Worm (Caenorhabditis elegans) whole organism, L2 larva: Measurements from ENCODE around the gene gldi-7.

Experiments
- C34F6.9 ChIP-seq: fragments of 150-350 bp; optimal IDR thresholded peaks from 2 replicates; lab custom pipeline; 2014; ENCODE audit warnings: missing biosample characterization, missing genetic modification characterization
- F13H6.1 ChIP-seq: sonication (generic microtip); optimal IDR thresholded peaks from 2 replicates; lab custom pipeline; 2016; ENCODE audit warnings: missing genetic modification characterization, missing compliant biosample characterization
- Y55F3AM.14 ChIP-seq: fragments of 200-800 bp; sonication (Bioruptor generic); optimal IDR thresholded peaks from 2 replicates; lab custom pipeline; 2018; ENCODE audit warnings: mild to moderate bottlenecking, missing genetic modification characterization, missing compliant biosample characterization
- ZK546.5 ChIP-seq: sonication (generic microtip); optimal IDR thresholded peaks from 2 replicates; lab custom pipeline; 2017; ENCODE audit warnings: missing biosample characterization, missing genetic modification characterization
- alr-1 ChIP-seq: fragments of 150-350 bp; optimal IDR thresholded peaks from 2 replicates; lab custom pipeline; 2014; ENCODE audit warnings: missing biosample characterization, missing genetic modification characterization
- aly-2 ChIP-seq: fragments of 150-350 bp; optimal IDR thresholded peaks from 2 replicates; lab custom pipeline; 2014; ENCODE audit warnings: missing biosample characterization, missing genetic modification characterization
- ama-1 ChIP-seq: fragments of 150-350 bp; optimal IDR thresholded peaks from 2 replicates; lab custom pipeline; 2018; ENCODE audit warnings: inconsistent platforms
- blmp-1 ChIP-seq: sonication (generic microtip); optimal IDR thresholded peaks from 2 replicates; lab custom pipeline; 2017; ENCODE audit warnings: missing genetic modification characterization, mild to moderate bottlenecking, missing compliant biosample characterization, antibody characterized with exemption, moderate library complexity; ENCODE audit not compliant: insufficient read depth
- ceh-82 ChIP-seq: fragments of 150-350 bp; optimal IDR thresholded peaks from 2 replicates; lab custom pipeline; 2014; ENCODE audit warnings: missing biosample characterization, missing genetic modification characterization
- crh-2 ChIP-seq: sonication (generic microtip); optimal IDR thresholded peaks from 2 replicates; lab custom pipeline; 2017; ENCODE audit warnings: missing biosample characterization, missing genetic modification characterization
- egl-27 ChIP-seq: sonication (generic microtip); optimal IDR thresholded peaks from 3 replicates; lab custom pipeline; 2017; ENCODE audit warnings: missing biosample characterization, missing genetic modification reagents, missing genetic modification characterization
- fos-1 ChIP-seq: fragments of 150-350 bp; optimal IDR thresholded peaks from 2 replicates; lab custom pipeline; 2014; ENCODE audit warnings: missing biosample characterization, missing genetic modification characterization
- gmeb-1 ChIP-seq: fragments of 150-350 bp; optimal IDR thresholded peaks from 2 replicates; lab custom pipeline; 2014; ENCODE audit warnings: missing biosample characterization, missing genetic modification characterization
- lin-11 ChIP-seq: fragments of 150-350 bp; sonication (generic microtip); optimal IDR thresholded peaks from 2 replicates; lab custom pipeline; 2014; ENCODE audit warnings: missing biosample characterization, missing genetic modification characterization, inconsistent platforms, mixed read lengths
- lin-13 ChIP-seq: fragments of 150-350 bp; optimal IDR thresholded peaks from 2 replicates; lab custom pipeline; 2014; ENCODE audit warnings: missing biosample characterization, missing genetic modification reagents, missing genetic modification characterization
- lsy-2 ChIP-seq, 2 experiments: fragments of 150-350 bp in 1 of 2; sonication (generic microtip) in 1 of 2; optimal IDR thresholded peaks; 2 replicates each; lab custom pipeline; 2014 to 2017; ENCODE audit warnings: missing biosample characterization in 2 of 2, missing genetic modification characterization in 2 of 2
- mab-5 ChIP-seq: fragments of 150-350 bp; optimal IDR thresholded peaks from 2 replicates; lab custom pipeline; 2014; ENCODE audit warnings: missing biosample characterization, missing genetic modification characterization
- mbf-1 ChIP-seq: sonication (generic microtip); optimal IDR thresholded peaks from 2 replicates; lab custom pipeline; 2017; ENCODE audit warnings: missing biosample characterization, missing genetic modification characterization
- mdl-1 ChIP-seq, 2 experiments: fragments of 150-350 bp in 1 of 2; sonication (generic microtip) in 1 of 2; optimal IDR thresholded peaks; 2 replicates each; lab custom pipeline; 2017; ENCODE audit warnings: missing biosample characterization in 2 of 2, missing genetic modification characterization in 2 of 2
- nhr-10 ChIP-seq: sonication (generic microtip); optimal IDR thresholded peaks from 2 replicates; lab custom pipeline; 2017; ENCODE audit warnings: missing biosample characterization, missing genetic modification characterization
- nhr-11 ChIP-seq: fragments of 150-350 bp; optimal IDR thresholded peaks from 2 replicates; lab custom pipeline; 2014; ENCODE audit warnings: missing biosample characterization, missing genetic modification characterization
- nhr-129 ChIP-seq: fragments of 150-350 bp; optimal IDR thresholded peaks from 2 replicates; lab custom pipeline; 2014; ENCODE audit warnings: missing biosample characterization, missing genetic modification characterization
- nhr-21 ChIP-seq: fragments of 150-350 bp; optimal IDR thresholded peaks from 2 replicates; lab custom pipeline; 2014; ENCODE audit warnings: missing biosample characterization, missing genetic modification characterization
- nhr-23 ChIP-seq: fragments of 150-350 bp; optimal IDR thresholded peaks from 2 replicates; lab custom pipeline; 2014; ENCODE audit warnings: missing biosample characterization, missing genetic modification reagents, missing genetic modification characterization
- nhr-25 ChIP-seq: fragments of 150-350 bp; sonication (generic microtip); optimal IDR thresholded peaks from 3 replicates; lab custom pipeline; 2014; ENCODE audit warnings: missing biosample characterization, missing genetic modification characterization
- nhr-6 ChIP-seq: fragments of 150-350 bp; optimal IDR thresholded peaks from 2 replicates; lab custom pipeline; 2014; ENCODE audit warnings: missing biosample characterization, missing genetic modification characterization
- nhr-77 ChIP-seq: fragments of 150-350 bp; optimal IDR thresholded peaks from 2 replicates; lab custom pipeline; 2014; ENCODE audit warnings: missing biosample characterization, missing genetic modification characterization
- peb-1 ChIP-seq: fragments of 150-350 bp; optimal IDR thresholded peaks from 2 replicates; lab custom pipeline; 2014; ENCODE audit warnings: missing biosample characterization, missing genetic modification characterization
- sem-4 ChIP-seq: fragments of 150-350 bp; optimal IDR thresholded peaks from 2 replicates; lab custom pipeline; 2014; ENCODE audit warnings: missing biosample characterization, missing genetic modification reagents, missing genetic modification characterization
- sma-3 ChIP-seq: sonication (generic microtip); optimal IDR thresholded peaks from 2 replicates; lab custom pipeline; 2016; ENCODE audit warnings: missing genetic modification reagents, missing genetic modification characterization, missing compliant biosample characterization
- sma-9 ChIP-seq, 2 experiments: fragments of 150-350 bp in 1 of 2; sonication (generic microtip) in 1 of 2; optimal IDR thresholded peaks; 2 replicates each; lab custom pipeline; 2014 to 2016; ENCODE audit warnings: missing genetic modification characterization in 2 of 2, mild to moderate bottlenecking in 1 of 2, missing biosample characterization in 1 of 2, missing compliant biosample characterization in 1 of 2, missing genetic modification reagents in 1 of 2, moderate library complexity in 1 of 2
- unc-39 ChIP-seq: fragments of 150-350 bp; optimal IDR thresholded peaks from 2 replicates; lab custom pipeline; 2014; ENCODE audit warnings: missing biosample characterization, missing genetic modification characterization
- unc-55 ChIP-seq: fragments of 150-350 bp; sonication (generic microtip); optimal IDR thresholded peaks from 3 replicates; lab custom pipeline; 2014; ENCODE audit warnings: missing biosample characterization, missing genetic modification reagents, missing genetic modification characterization
- zag-1 ChIP-seq: fragments of 150-350 bp; optimal IDR thresholded peaks from 2 replicates; lab custom pipeline; 2014; ENCODE audit warnings: missing biosample characterization, missing genetic modification characterization
- ztf-1 ChIP-seq: fragments of 200-800 bp; sonication (Bioruptor generic); conservative IDR thresholded peaks from 2 replicates; pipeline ENCODE4 v1.3.6; 2022; ENCODE audit warnings: missing genetic modification characterization, missing compliant biosample characterization
- ztf-11 ChIP-seq: sonication (generic microtip); optimal IDR thresholded peaks from 2 replicates; lab custom pipeline; 2017; ENCODE audit warnings: missing biosample characterization, missing genetic modification characterization
- ztf-4 ChIP-seq: fragments of 150-350 bp; optimal IDR thresholded peaks from 2 replicates; lab custom pipeline; 2014; ENCODE audit warnings: missing biosample characterization, missing genetic modification characterization

The gldi-7 gene

DNA sequence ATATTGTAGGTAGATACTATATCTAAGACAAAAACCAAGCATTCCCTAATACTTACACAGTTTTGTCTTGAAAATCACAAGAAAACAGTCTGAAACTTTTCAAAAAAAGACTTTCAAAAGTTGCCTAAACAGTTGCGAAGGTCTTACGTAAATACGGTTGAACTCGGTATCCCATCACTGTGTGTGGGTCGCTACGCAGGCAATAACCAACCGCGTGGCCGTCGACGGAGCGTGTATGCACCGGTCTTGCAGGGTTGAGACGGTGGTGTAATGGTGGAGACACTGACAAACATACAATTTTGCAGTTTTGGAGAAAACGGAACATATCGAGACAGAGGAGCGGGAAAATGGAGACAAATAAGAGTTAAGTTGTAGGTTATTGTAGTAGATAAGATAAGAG lies 30.2 kb upstream of the gldi-7 start, which contains the start of gene iff-2 (continued):
- TF ChIP-seq mab-5 (tag; lab: Kevin White, UChicago) (peak; percentile 97), ceh-82 (tag; lab: Kevin White, UChicago) (peak; percentile 92), sma-3 (GFP tag; lab: Kevin White, UChicago) (peak; percentile 100), nhr-129 (tag; lab: Kevin White, UChicago) (peak; percentile 99), gmeb-1 (tag; lab: Kevin White, UChicago) (peak; percentile 98), blmp-1 (tag; lab: Kevin White, UChicago) (peak; percentile 97), ztf-1 (GFP tag; lab: Robert Waterston, UW) (no peak), lin-11 (tag; lab: Kevin White, UChicago) (peak; percentile 100)

ce11 chrII:8559188-8559587 lies 28.2 kb upstream of the gldi-7 start:
- TF ChIP-seq lsy-2 (tag; optimal IDR thresholded peaks at IDR 0.05; lab: Kevin White, UChicago) (peak in 1 of 2 experiments; percentile 41), ZK546.5 (no peak), sma-3 (GFP tag; lab: Kevin White, UChicago) (no peak), C34F6.9 (no peak)

ce11 chrII:8556166-8556565 lies 25.1 kb upstream of the gldi-7 start, which contains the start of gene glb-27:
TSS of gene glb-27 (minus strand) at chrII:8556266.
- no peak for TF ChIP-seq ztf-11 (tag; lab: Kevin White, UChicago)
- TF ChIP-seq sem-4: no peak
- no peak for TF ChIP-seq lsy-2 (tag; optimal IDR thresholded peaks at IDR 0.05; lab: Kevin White, UChicago)
- TF ChIP-seq F13H6.1: no peak
- TF ChIP-seq mdl-1 (tag; optimal IDR thresholded peaks at IDR 0.05; lab: Kevin White, UChicago): no peak
- no peak for TF ChIP-seq nhr-25
- no peak for TF ChIP-seq nhr-23 (tag; lab: Kevin White, UChicago)
- no peak for TF ChIP-seq nhr-10 (tag; lab: Kevin White, UChicago)
- no peak for TF ChIP-seq ztf-4 (tag; lab: Kevin White, UChicago)
- TF ChIP-seq nhr-6 (tag; lab: Kevin White, UChicago): no peak
- TF ChIP-seq, all 48 proteins: peak for 0

DNA sequence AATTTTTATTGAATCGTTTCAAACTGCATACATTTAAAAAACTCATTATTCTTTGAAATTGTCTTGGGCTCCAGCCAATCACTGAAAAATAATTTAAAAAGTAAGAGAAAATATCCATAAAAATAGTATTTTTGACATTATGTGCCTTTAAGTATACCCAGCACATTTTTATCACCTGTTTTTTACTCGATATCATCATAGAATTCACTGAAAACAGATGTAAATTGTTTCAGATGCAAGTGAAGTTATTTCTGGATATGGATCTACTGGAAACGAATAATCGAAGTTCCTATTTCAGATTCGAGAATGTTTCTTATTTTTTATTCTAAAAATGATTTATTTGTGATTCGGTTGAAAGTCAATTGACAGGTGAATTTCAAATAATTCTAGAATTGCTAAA lies 23.5 kb upstream of the gldi-7 start:
- no peak for TF ChIP-seq C34F6.9
- no peak for TF ChIP-seq sma-9 (GFP tag; optimal IDR thresholded peaks at IDR 0.05; lab: Kevin White, UChicago)
- TF ChIP-seq sma-9 (tag; optimal IDR thresholded peaks at IDR 0.05; lab: Kevin White, UChicago): no peak
- TF ChIP-seq nhr-11 (tag; lab: Kevin White, UChicago): no peak
- no peak for TF ChIP-seq unc-39
- TF ChIP-seq crh-2 (tag; lab: Kevin White, UChicago): no peak
- no peak for TF ChIP-seq egl-27 (tag; lab: Kevin White, UChicago)

DNA sequence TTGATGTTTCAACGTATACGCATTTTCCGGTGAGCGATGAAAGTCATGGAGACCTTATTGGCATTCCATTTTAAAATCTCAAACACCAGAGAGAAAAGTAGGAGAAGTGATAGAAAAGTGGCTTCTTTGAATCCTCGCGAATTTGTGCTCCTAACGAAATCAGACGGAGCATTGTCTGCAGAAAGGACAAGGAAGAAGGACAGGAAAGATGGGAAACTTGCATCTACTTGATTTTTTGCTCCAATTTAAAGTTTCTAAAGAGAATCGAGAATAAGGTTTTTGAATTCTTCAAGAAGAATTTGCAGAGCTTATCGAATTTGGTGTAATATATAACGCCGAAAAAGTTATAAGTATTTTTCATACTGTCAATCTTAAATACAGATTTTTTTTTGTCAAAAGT lies 20.1 kb upstream of the gldi-7 start:
- TF ChIP-seq zag-1 (tag; lab: Kevin White, UChicago): no peak
- no peak for TF ChIP-seq C34F6.9
- TF ChIP-seq nhr-77 (tag; lab: Kevin White, UChicago): no peak
- TF ChIP-seq peb-1: no peak
- no peak for TF ChIP-seq alr-1
- TF ChIP-seq Y55F3AM.14 (GFP tag; lab: Kevin White, UChicago): no peak
- no peak for TF ChIP-seq lsy-2 (tag; optimal IDR thresholded peaks at IDR 0.05; lab: Kevin White, UChicago)
- no peak for TF ChIP-seq nhr-6 (tag; lab: Kevin White, UChicago)
- TF ChIP-seq, all 48 proteins: peak for 0

- TF ChIP-seq ztf-1 (GFP tag; lab: Robert Waterston, UW) (no peak), mab-5 (tag; lab: Kevin White, UChicago) (peak; percentile 3), sem-4 (peak; percentile 6), crh-2 (tag; lab: Kevin White, UChicago) (peak; percentile 48), fos-1 (tag; lab: Kevin White, UChicago) (peak; percentile 82), lin-13 (GFP tag; lab: Kevin White, UChicago) (peak; percentile 40), nhr-6 (tag; lab: Kevin White, UChicago) (no peak), alr-1 (no peak), C34F6.9 (peak; percentile 31), Y55F3AM.14 (GFP tag; lab: Kevin White, UChicago) (no peak), lin-11 (tag; lab: Kevin White, UChicago) (peak; percentile 30), nhr-129 (tag; lab: Kevin White, UChicago) (peak; percentile 79), unc-55 (GFP tag; lab: Kevin White, UChicago) (peak; percentile 12), peb-1 (no peak), egl-27 (tag; lab: Kevin White, UChicago) (peak; percentile 18), zag-1 (tag; lab: Kevin White, UChicago) (peak; percentile 11), lsy-2 (tag; optimal IDR thresholded peaks at IDR 0.05; lab: Kevin White, UChicago) (peak in 1 of 2 experiments; percentile 30), ama-1 (lab: Kevin White, UChicago) (no peak), nhr-21 (peak; percentile 45), sma-9 (GFP tag; optimal IDR thresholded peaks at IDR 0.05; lab: Kevin White, UChicago) (peak; percentile 71), sma-9 (tag; optimal IDR thresholded peaks at IDR 0.05; lab: Kevin White, UChicago) (no peak), nhr-25 (no peak), mbf-1 (tag; lab: Kevin White, UChicago) (no peak), F13H6.1 (peak; percentile 68), aly-2 (tag; lab: Kevin White, UChicago) (no peak)
Observed at ce11 chrII:8546975-8547374, 16.0 kb upstream of the gldi-7 start.
